Worm (Caenorhabditis elegans): Measurements from ENCODE around the gene str-156.

DNA sequence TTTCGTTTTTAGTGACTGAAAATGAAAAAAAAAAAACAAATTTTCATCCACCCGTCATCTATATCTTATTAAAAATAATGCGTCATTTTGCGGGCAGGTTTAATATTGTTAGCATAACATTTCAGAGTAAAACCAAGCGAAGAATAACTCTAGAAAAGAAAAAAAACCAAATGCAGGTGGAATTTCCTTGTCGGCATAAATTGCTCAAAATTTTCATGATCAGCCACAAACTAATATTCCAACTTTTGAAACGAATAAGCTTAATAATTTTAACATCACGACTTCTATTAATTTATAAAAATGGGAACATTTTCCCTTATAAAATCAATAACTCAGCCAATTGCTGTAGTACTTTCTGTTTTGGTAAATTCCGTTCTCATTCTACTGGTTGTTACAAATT, 2.5 kb downstream of the str-156 start, which contains the start of gene str-155:
- TF ChIP-seq ama-1 (optimal IDR thresholded peaks at IDR 0.05) (no peak), lim-6 (tag; optimal IDR thresholded peaks at IDR 0.05) (no peak), sdc-2 (tag; optimal IDR thresholded peaks at IDR 0.05) (no peak), lin-11 (tag; optimal IDR thresholded peaks at IDR 0.05) (no peak), hlh-15 (tag; optimal IDR thresholded peaks at IDR 0.05) (no peak)
